Worm (Caenorhabditis elegans): ENCODE data around the gene B0304.4.

B0304.4 gene

ce11 chrII:4543568-4543967 is 20.5 kb upstream of the B0304.4 start, which contains the start of gene sra-34:
Gene sra-34 (minus strand): TSS chrII:4543668.
- TF ChIP-seq snpc-4 (tag; optimal IDR thresholded peaks at IDR 0.05) (no peak), unc-62 (GFP tag; optimal IDR thresholded peaks at IDR 0.05) (no peak), mab-5 (tag; optimal IDR thresholded peaks at IDR 0.05) (no peak), C34F6.9 (tag; optimal IDR thresholded peaks at IDR 0.05) (no peak), egl-27 (tag; optimal IDR thresholded peaks at IDR 0.05) (no peak), sem-4 (tag; optimal IDR thresholded peaks at IDR 0.05) (no peak), nhr-25 (tag; optimal IDR thresholded peaks at IDR 0.05) (no peak), lin-39 (tag; optimal IDR thresholded peaks at IDR 0.05) (no peak)

- TF ChIP-seq lsy-2 (tag; optimal IDR thresholded peaks at IDR 0.05) (no peak), C34F6.9 (tag; optimal IDR thresholded peaks at IDR 0.05) (no peak), ZK546.5 (tag; optimal IDR thresholded peaks at IDR 0.05) (no peak), fos-1 (tag; optimal IDR thresholded peaks at IDR 0.05) (no peak), nhr-6 (tag; optimal IDR thresholded peaks at IDR 0.05) (no peak), lin-39 (tag; optimal IDR thresholded peaks at IDR 0.05) (no peak), mab-5 (tag; optimal IDR thresholded peaks at IDR 0.05) (no peak), ztf-1 (GFP tag; conservative IDR thresholded peaks at IDR 0.05) (no peak), ztf-11 (tag; optimal IDR thresholded peaks at IDR 0.05) (no peak), ceh-16 (tag; optimal IDR thresholded peaks at IDR 0.05) (no peak), nhr-25 (tag; optimal IDR thresholded peaks at IDR 0.05) (no peak), R02D3.7 (tag; optimal IDR thresholded peaks at IDR 0.05) (no peak), nhr-12 (tag; optimal IDR thresholded peaks at IDR 0.05) (no peak), gmeb-1 (tag; optimal IDR thresholded peaks at IDR 0.05) (no peak), elt-1 (tag; optimal IDR thresholded peaks at IDR 0.05) (no peak), nhr-77 (tag; optimal IDR thresholded peaks at IDR 0.05) (no peak), sma-3 (GFP tag; optimal IDR thresholded peaks at IDR 0.05) (no peak), nhr-129 (tag; optimal IDR thresholded peaks at IDR 0.05) (no peak)
Measured at ce11 chrII:4540631-4541030, 17.6 kb upstream of the B0304.4 start, which contains the start of gene sra-36. Gene sra-36 (minus strand): TSS chrII:4540731.

DNA sequence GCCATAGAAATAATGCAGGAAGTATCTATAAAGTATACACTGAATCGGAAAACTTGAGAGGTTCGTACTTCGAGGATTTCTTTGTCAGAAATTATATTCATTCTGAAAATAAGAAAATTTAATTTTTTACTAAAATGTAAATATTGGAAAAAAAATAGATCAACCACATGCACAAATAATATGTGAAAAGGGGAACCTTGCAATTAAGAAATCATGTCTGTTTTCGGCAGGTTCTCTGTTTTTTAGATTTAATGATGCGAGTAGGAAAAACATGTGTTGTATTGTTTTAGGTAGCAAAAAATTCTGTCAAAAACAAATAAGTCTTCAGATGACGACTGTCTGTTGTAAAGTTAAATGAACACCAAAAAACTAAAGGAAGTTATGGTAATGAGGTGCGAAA is 14.1 kb upstream of the B0304.4 start, which contains the start of gene sra-33:
TSS of gene sra-33 (minus strand) at position 101 of the 400 bp plus-strand sequence.
- TF ChIP-seq elt-1 (tag; optimal IDR thresholded peaks at IDR 0.05) (no peak), sma-9 (GFP tag; optimal IDR thresholded peaks at IDR 0.05) (no peak), sma-9 (tag; optimal IDR thresholded peaks at IDR 0.05) (no peak), nhr-129 (tag; optimal IDR thresholded peaks at IDR 0.05) (no peak), elt-3 (tag; optimal IDR thresholded peaks at IDR 0.05) (no peak), ztf-11 (tag; optimal IDR thresholded peaks at IDR 0.05) (no peak), crh-2 (tag; optimal IDR thresholded peaks at IDR 0.05) (no peak), ceh-82 (tag; optimal IDR thresholded peaks at IDR 0.05) (no peak)

- TF ChIP-seq nhr-129 (tag; optimal IDR thresholded peaks at IDR 0.05) = no peak
Measured at ce11 chrII:4531880-4532279, 8.9 kb upstream of the B0304.4 start, which contains the start of gene sra-32. Gene sra-32 (minus strand): TSS chrII:4531980.

- no peak for TF ChIP-seq lin-39 (tag; optimal IDR thresholded peaks at IDR 0.05)
- TF ChIP-seq zag-1 (tag; optimal IDR thresholded peaks at IDR 0.05) = no peak
- no peak for TF ChIP-seq unc-39 (tag; optimal IDR thresholded peaks at IDR 0.05)
- TF ChIP-seq skn-1 (tag; optimal IDR thresholded peaks at IDR 0.05) = no peak
- no peak for TF ChIP-seq nhr-10 (tag; optimal IDR thresholded peaks at IDR 0.05)
- TF ChIP-seq peb-1 (tag; optimal IDR thresholded peaks at IDR 0.05) = no peak
- no peak for TF ChIP-seq aly-2 (tag; optimal IDR thresholded peaks at IDR 0.05)
- no peak for TF ChIP-seq R02D3.7 (tag; optimal IDR thresholded peaks at IDR 0.05)
- TF ChIP-seq C34F6.9 (tag; optimal IDR thresholded peaks at IDR 0.05) = no peak
- no peak for TF ChIP-seq elt-1 (tag; optimal IDR thresholded peaks at IDR 0.05)
- no peak for TF ChIP-seq elt-3 (tag; optimal IDR thresholded peaks at IDR 0.05)
- no peak for TF ChIP-seq dmd-4 (tag; optimal IDR thresholded peaks at IDR 0.05)
- no peak for TF ChIP-seq ceh-16 (tag; optimal IDR thresholded peaks at IDR 0.05)
- no peak for TF ChIP-seq sma-3 (GFP tag; optimal IDR thresholded peaks at IDR 0.05)
- TF ChIP-seq nhr-23 (tag; optimal IDR thresholded peaks at IDR 0.05) = no peak
- TF ChIP-seq blmp-1 (tag; optimal IDR thresholded peaks at IDR 0.05; ENCODE audit: insufficient read depth) = no peak
- TF ChIP-seq ztf-4 (tag; optimal IDR thresholded peaks at IDR 0.05) = no peak
Measured at ce11 chrII:4527800-4528199, 4.8 kb upstream of the B0304.4 start, which contains the start of gene sra-35. Gene sra-35 (minus strand): TSS chrII:4527900.
